Worm (Caenorhabditis elegans) whole organism, midembryonic: ENCODE results near the gene ZC443.4.

Source experiments
- T22C8.4 ChIP-seq: fragments of 200-800 bp; sonication (Bioruptor generic); IDR thresholded peaks from 2 replicates; pipeline ENCODE4 v1.3.6; 2022; ENCODE audit warnings: missing genetic modification characterization, missing compliant biosample characterization
- cog-1 ChIP-seq: sonication (generic microtip); optimal IDR thresholded peaks from 2 replicates; lab custom pipeline; 2016; ENCODE audit warnings: missing genetic modification characterization, missing compliant biosample characterization
- flt-1 ChIP-seq: fragments of 200-800 bp; sonication (Bioruptor generic); IDR thresholded peaks from 2 replicates; pipeline ENCODE4 v1.3.6; 2022; ENCODE audit warnings: missing genetic modification characterization, missing compliant biosample characterization
- ref-1 ChIP-seq: fragments of 200-800 bp; sonication (Bioruptor generic); conservative IDR thresholded peaks from 2 replicates; pipeline ENCODE4 v1.3.6; 2022; ENCODE audit warnings: missing genetic modification reagents, missing genetic modification characterization, missing compliant biosample characterization
- tab-1 ChIP-seq: fragments of 200-800 bp; sonication (Bioruptor generic); IDR thresholded peaks from 2 replicates; pipeline ENCODE4 v1.3.6; 2022; ENCODE audit warnings: missing genetic modification characterization, missing compliant biosample characterization
- ztf-29 ChIP-seq: fragments of 200-800 bp; sonication (Bioruptor generic); IDR thresholded peaks from 2 replicates; pipeline ENCODE4 v1.3.6; 2022; ENCODE audit warnings: missing genetic modification reagents, missing genetic modification characterization, missing compliant biosample characterization

- TF ChIP-seq flt-1 (GFP tag; lab: Robert Waterston, UW) (no peak), T22C8.4 (GFP tag; lab: Robert Waterston, UW) (no peak), ref-1 (GFP tag; lab: Robert Waterston, UW) (no peak), cog-1 (no peak), ztf-29 (no peak), tab-1 (GFP tag; lab: Robert Waterston, UW) (no peak)
Measured at ce11 chrV:12844748-12845147, 25.1 kb upstream of the ZC443.4 start.
